Worm (Caenorhabditis elegans) whole organism, L4 larva: Measurements from ENCODE around the gene F32D8.8.

ENCODE experiments used
- F44E2.7 ChIP-seq: fragments of 200-800 bp; sonication (Bioruptor generic); IDR thresholded peaks from 2 replicates; pipeline ENCODE4 v2.1.2; 2022; ENCODE audit warnings: missing genetic modification characterization, missing compliant biosample characterization
- T20F7.1 ChIP-seq: fragments of 200-800 bp; sonication (Bioruptor generic); optimal IDR thresholded peaks from 2 replicates; lab custom pipeline; 2018; ENCODE audit warnings: mild to moderate bottlenecking, missing genetic modification characterization, missing compliant biosample characterization
- T26A8.4 ChIP-seq: fragments of 200-800 bp; sonication (Bioruptor generic); IDR thresholded peaks from 2 replicates; pipeline ENCODE4 v1.3.6; 2022; ENCODE audit warnings: missing genetic modification characterization, missing compliant biosample characterization
- Y105C5A.15 ChIP-seq: fragments of 200-800 bp; sonication (Bioruptor generic); IDR thresholded peaks from 2 replicates; pipeline ENCODE4 v1.3.6; 2022; ENCODE audit warnings: missing genetic modification characterization, missing compliant biosample characterization
- aha-1 ChIP-seq: fragments of 150-350 bp; peaks from one replicate; lab custom pipeline; 2014; ENCODE audit warnings: missing biosample characterization, missing genetic modification characterization
- aly-2 ChIP-seq: sonication (generic microtip); optimal IDR thresholded peaks from 2 replicates; lab custom pipeline; 2018; ENCODE audit warnings: missing biosample characterization, missing genetic modification characterization
- ama-1 ChIP-seq: fragments of 150-350 bp; optimal IDR thresholded peaks from 2 replicates; lab custom pipeline; 2014; ENCODE audit warnings: inconsistent platforms, mixed read lengths
- ceh-20 ChIP-seq: fragments of 200-800 bp; sonication (Bioruptor generic); IDR thresholded peaks from 2 replicates; pipeline ENCODE4 v1.3.6; 2022; ENCODE audit warnings: missing genetic modification reagents, missing genetic modification characterization, missing compliant biosample characterization
- ceh-28 ChIP-seq: fragments of 150-350 bp; optimal IDR thresholded peaks from 2 replicates; lab custom pipeline; 2014; ENCODE audit warnings: missing biosample characterization, missing genetic modification reagents, missing genetic modification characterization
- ceh-82 ChIP-seq: sonication (generic microtip); optimal IDR thresholded peaks from 2 replicates; lab custom pipeline; 2017; ENCODE audit warnings: missing biosample characterization, missing genetic modification characterization
- ces-1 ChIP-seq: fragments of 150-350 bp; sonication (generic microtip); optimal IDR thresholded peaks from 4 replicates; lab custom pipeline; 2014; ENCODE audit warnings: missing biosample characterization, missing genetic modification reagents, missing genetic modification characterization
- ctbp-1 ChIP-seq: fragments of 200-800 bp; sonication (Bioruptor generic); IDR thresholded peaks from 2 replicates; pipeline ENCODE4 v1.3.6; 2022; ENCODE audit warnings: missing genetic modification reagents, missing genetic modification characterization, missing compliant biosample characterization
- daf-12 ChIP-seq: fragments of 150-350 bp; optimal IDR thresholded peaks from 2 replicates; lab custom pipeline; 2014; ENCODE audit warnings: missing biosample characterization, missing genetic modification reagents, missing genetic modification characterization
- daf-16 ChIP-seq, 3 experiments: sonication (generic microtip); optimal IDR thresholded peaks; 2 replicates each; lab custom pipeline; 2016 to 2017; ENCODE audit warnings: missing genetic modification characterization in 3 of 3, missing genetic modification reagents in 3 of 3, mild to moderate bottlenecking in 2 of 3, missing compliant biosample characterization in 2 of 3, missing biosample characterization in 1 of 3, moderate library complexity in 1 of 3
- daf-19 ChIP-seq: fragments of 200-800 bp; sonication (Bioruptor generic); conservative IDR thresholded peaks from 2 replicates; pipeline ENCODE4 v1.3.6; 2022; ENCODE audit warnings: missing genetic modification characterization, missing compliant biosample characterization
- dmd-6 ChIP-seq: fragments of 200-800 bp; sonication (Bioruptor generic); IDR thresholded peaks from 2 replicates; pipeline ENCODE4 v1.3.6; 2022; ENCODE audit warnings: missing genetic modification reagents, missing genetic modification characterization, missing compliant biosample characterization
- dmd-8 ChIP-seq: fragments of 200-800 bp; sonication (Bioruptor generic); IDR thresholded peaks from 2 replicates; pipeline ENCODE4 v1.3.6; 2022; ENCODE audit warnings: missing genetic modification characterization, missing compliant biosample characterization
- dmd-9 ChIP-seq: fragments of 200-800 bp; sonication (Bioruptor generic); IDR thresholded peaks from 2 replicates; pipeline ENCODE4 v1.3.6; 2022; ENCODE audit warnings: missing genetic modification reagents, missing genetic modification characterization, missing compliant biosample characterization
- dve-1 ChIP-seq: sonication (generic microtip); optimal IDR thresholded peaks from 2 replicates; lab custom pipeline; 2017; ENCODE audit warnings: antibody characterized with exemption, mild to moderate bottlenecking, missing genetic modification characterization, missing compliant biosample characterization; ENCODE audit not compliant: insufficient read depth
- fkh-10 ChIP-seq: fragments of 150-350 bp; optimal IDR thresholded peaks from 2 replicates; lab custom pipeline; 2014; ENCODE audit warnings: missing biosample characterization, missing genetic modification reagents, missing genetic modification characterization
- gei-8 ChIP-seq: fragments of 200-800 bp; sonication (Bioruptor generic); optimal IDR thresholded peaks from 2 replicates; lab custom pipeline; 2018; ENCODE audit warnings: mild to moderate bottlenecking, missing genetic modification characterization, missing compliant biosample characterization
- hif-1 ChIP-seq, 2 experiments: sonication (generic microtip); optimal IDR thresholded peaks; 2 replicates each; lab custom pipeline; 2016 to 2017; ENCODE audit warnings: missing compliant biosample characterization in 2 of 2, missing genetic modification characterization in 2 of 2, missing genetic modification reagents in 2 of 2, missing genotype in 2 of 2, mild to moderate bottlenecking in 1 of 2
- hlh-11 ChIP-seq: fragments of 200-800 bp; sonication (Bioruptor generic); optimal IDR thresholded peaks from 2 replicates; lab custom pipeline; 2018; ENCODE audit warnings: mild to moderate bottlenecking, missing genetic modification characterization, missing compliant biosample characterization
- hlh-30 ChIP-seq: sonication (generic microtip); optimal IDR thresholded peaks from 2 replicates; lab custom pipeline; 2017; ENCODE audit warnings: antibody characterized with exemption, mild to moderate bottlenecking, missing genetic modification characterization, missing compliant biosample characterization; ENCODE audit not compliant: insufficient read depth
- lin-38 ChIP-seq: fragments of 200-800 bp; sonication (Bioruptor generic); IDR thresholded peaks from 2 replicates; pipeline ENCODE4 v1.3.6; 2022; ENCODE audit warnings: missing genetic modification reagents, missing genetic modification characterization, missing compliant biosample characterization
- lin-39 ChIP-seq: fragments of 150-350 bp; optimal IDR thresholded peaks from 2 replicates; lab custom pipeline; 2014; ENCODE audit warnings: missing biosample characterization, missing genetic modification reagents, missing genetic modification characterization
- lsy-2 ChIP-seq, 2 experiments: fragments of 150-350 bp in 1 of 2; sonication (generic microtip) in 1 of 2; optimal IDR thresholded peaks; 2 replicates each; lab custom pipeline; 2014 to 2017; ENCODE audit warnings: missing biosample characterization in 2 of 2, missing genetic modification characterization in 2 of 2
- madf-5 ChIP-seq, 2 experiments: fragments of 200-800 bp; sonication (Bioruptor generic); IDR thresholded peaks; 2 replicates each; pipeline ENCODE4 v1.3.6; 2022; ENCODE audit warnings: missing compliant biosample characterization in 2 of 2, missing genetic modification characterization in 2 of 2
- mdl-1 ChIP-seq, 2 experiments: fragments of 150-350 bp in 1 of 2; sonication (generic microtip) in 1 of 2; optimal IDR thresholded peaks; 2 replicates each; lab custom pipeline; 2014 to 2017; ENCODE audit warnings: missing biosample characterization in 2 of 2, missing genetic modification characterization in 2 of 2
- mdt-29 ChIP-seq: fragments of 200-800 bp; sonication (Bioruptor generic); IDR thresholded peaks from 2 replicates; pipeline ENCODE4 v1.3.6; 2022; ENCODE audit warnings: missing genetic modification reagents, missing genetic modification characterization, missing compliant biosample characterization
- mep-1 ChIP-seq: fragments of 150-350 bp; sonication (generic microtip); optimal IDR thresholded peaks from 3 replicates; lab custom pipeline; 2014; ENCODE audit warnings: missing biosample characterization, missing genetic modification characterization
- nhr-10 ChIP-seq: fragments of 150-350 bp; optimal IDR thresholded peaks from 2 replicates; lab custom pipeline; 2014; ENCODE audit warnings: missing biosample characterization, missing genetic modification characterization
- nhr-11 ChIP-seq: fragments of 150-350 bp; optimal IDR thresholded peaks from 2 replicates; lab custom pipeline; 2014; ENCODE audit warnings: missing biosample characterization, missing genetic modification characterization
- nhr-28 ChIP-seq: fragments of 150-350 bp; optimal IDR thresholded peaks from 2 replicates; lab custom pipeline; 2014; ENCODE audit warnings: missing biosample characterization, missing genetic modification characterization
- nhr-42 ChIP-seq: fragments of 200-800 bp; sonication (Bioruptor generic); IDR thresholded peaks from 2 replicates; pipeline ENCODE4 v1.3.6; 2022; ENCODE audit warnings: missing genetic modification characterization, missing compliant biosample characterization
- nhr-6 ChIP-seq: fragments of 150-350 bp; optimal IDR thresholded peaks from 2 replicates; lab custom pipeline; 2014; ENCODE audit warnings: missing biosample characterization, missing genetic modification characterization
- nhr-77 ChIP-seq: fragments of 150-350 bp; optimal IDR thresholded peaks from 2 replicates; lab custom pipeline; 2014; ENCODE audit warnings: missing biosample characterization, missing genetic modification characterization
- php-3 ChIP-seq: fragments of 200-800 bp; sonication (Bioruptor generic); IDR thresholded peaks from 2 replicates; pipeline ENCODE4 v1.3.6; 2022; ENCODE audit warnings: missing genetic modification reagents, missing genetic modification characterization, missing compliant biosample characterization
- pqm-1 ChIP-seq: sonication (generic microtip); optimal IDR thresholded peaks from 2 replicates; lab custom pipeline; 2017; ENCODE audit warnings: missing biosample characterization, missing genetic modification characterization
- snpc-4 ChIP-seq: fragments of 150-350 bp; optimal IDR thresholded peaks from 2 replicates; lab custom pipeline; 2014; ENCODE audit warnings: missing biosample characterization, missing genetic modification characterization
- tra-1 ChIP-seq: fragments of 200-800 bp; sonication (Bioruptor generic); IDR thresholded peaks from 2 replicates; pipeline ENCODE4 v1.3.6; 2022; ENCODE audit warnings: missing genetic modification reagents, missing genetic modification characterization, missing compliant biosample characterization
- unc-62 ChIP-seq, 3 experiments: fragments of 150-350 bp in 1 of 3; sonication (generic microtip); optimal IDR thresholded peaks in 2 of 3; peaks in 1 of 3; 1 replicate in 1 of 3; 2 replicates in 2 of 3; lab custom pipeline; 2014 to 2017; ENCODE audit warnings: missing biosample characterization in 3 of 3, missing genetic modification characterization in 3 of 3, missing genetic modification reagents in 3 of 3, missing genotype in 1 of 3
- ztf-7 ChIP-seq: fragments of 150-350 bp; optimal IDR thresholded peaks from 2 replicates; lab custom pipeline; 2014; ENCODE audit warnings: missing biosample characterization, missing genetic modification characterization

Gene F32D8.8

ce11 chrV:10938739-10939138 is 36.2 kb upstream of the F32D8.8 start, which contains the start of gene F17C11.11 (continued):
- no peak for TF ChIP-seq php-3 (GFP tag; lab: Robert Waterston, UW)
- TF ChIP-seq aly-2 (tag; lab: Kevin White, UChicago): no peak
- peak; percentile 75 for TF ChIP-seq hlh-30 (tag; lab: Kevin White, UChicago)
- no peak for TF ChIP-seq mep-1 (tag; lab: Kevin White, UChicago)
- no peak for TF ChIP-seq dmd-8
- TF ChIP-seq mdl-1 (tag; optimal IDR thresholded peaks at IDR 0.05; lab: Kevin White, UChicago): peak in 1 of 2 experiments; percentile 44
- TF ChIP-seq tra-1 (GFP tag; lab: Robert Waterston, UW): 0 out of 2 replicates have a peak, but pooled peaks have one; percentile 9
- no peak for TF ChIP-seq ama-1
- peak; percentile 77 for TF ChIP-seq dmd-6 (GFP tag; lab: Robert Waterston, UW)
- TF ChIP-seq ceh-28: no peak
- TF ChIP-seq dmd-9: no peak
- TF ChIP-seq snpc-4 (tag; lab: Kevin White, UChicago): no peak

- TF ChIP-seq ces-1 (peak; percentile 70), dmd-6 (GFP tag; lab: Robert Waterston, UW) (peak; percentile 65), php-3 (GFP tag; lab: Robert Waterston, UW) (no peak), ztf-7 (tag; lab: Kevin White, UChicago) (peak; percentile 93), aha-1 (tag; lab: Kevin White, UChicago) (peak; percentile 30), daf-16 (GFP tag; optimal IDR thresholded peaks at IDR 0.05; lab: Kevin White, UChicago) (no peak), daf-16 (tag; optimal IDR thresholded peaks at IDR 0.05; lab: Kevin White, UChicago) (peak; percentile 22), lsy-2 (tag; optimal IDR thresholded peaks at IDR 0.05; lab: Kevin White, UChicago) (peak in 1 of 2 experiments; percentile 76), dve-1 (tag; lab: Kevin White, UChicago) (peak; percentile 37), nhr-28 (tag; lab: Kevin White, UChicago) (peak; percentile 48), nhr-42 (GFP tag; lab: Robert Waterston, UW) (0 out of 2 replicates have a peak, but pooled peaks have one; percentile 16), ceh-20 (GFP tag; lab: Robert Waterston, UW) (peak; percentile 23; the same call in 1 of the 2 replicates), nhr-6 (tag; lab: Kevin White, UChicago) (no peak), madf-5 (GFP tag; IDR thresholded peaks at IDR 0.05; lab: Robert Waterston, UW) (no peak), mdl-1 (tag; optimal IDR thresholded peaks at IDR 0.05; lab: Kevin White, UChicago) (peak in 1 of 2 experiments; percentile 29), unc-62 (GFP tag; optimal IDR thresholded peaks at IDR 0.05 in 1 of 2; lab: Kevin White, UChicago) (peak in 1 of 2 experiments; percentile 66), unc-62 (tag; optimal IDR thresholded peaks at IDR 0.05; lab: Kevin White, UChicago) (no peak), nhr-11 (tag; lab: Kevin White, UChicago) (peak; percentile 22), hif-1 (tag; optimal IDR thresholded peaks at IDR 0.05; lab: Kevin White, UChicago) (peak in 1 of 2 experiments; percentile 43), hlh-30 (tag; lab: Kevin White, UChicago) (peak; percentile 85), lin-38 (GFP tag; lab: Robert Waterston, UW) (0 out of 2 replicates have a peak, but pooled peaks have one; percentile 23), daf-12 (no peak), T26A8.4 (GFP tag; lab: Robert Waterston, UW) (peak; percentile 32; the same call in 1 of the 2 replicates), ceh-82 (tag; lab: Kevin White, UChicago) (no peak), Y105C5A.15 (GFP tag; lab: Robert Waterston, UW) (no peak), mep-1 (tag; lab: Kevin White, UChicago) (peak; percentile 70), gei-8 (GFP tag; lab: Kevin White, UChicago) (peak; percentile 43), mdt-29 (GFP tag; lab: Robert Waterston, UW) (peak; percentile 31; the same call in 1 of the 2 replicates), fkh-10 (peak; percentile 95), hlh-11 (tag; lab: Kevin White, UChicago) (peak; percentile 23)
These were observed 34.7 kb upstream of the F32D8.8 start for ce11 chrV:10937294-10937693.

- TF ChIP-seq nhr-28 (tag; lab: Kevin White, UChicago) (peak; percentile 84), lin-39 (tag; lab: Kevin White, UChicago) (no peak), php-3 (GFP tag; lab: Robert Waterston, UW) (peak; percentile 89), daf-16 (GFP tag; optimal IDR thresholded peaks at IDR 0.05; lab: Kevin White, UChicago) (no peak), daf-16 (tag; optimal IDR thresholded peaks at IDR 0.05; lab: Kevin White, UChicago) (peak; percentile 52), nhr-10 (tag; lab: Kevin White, UChicago) (peak; percentile 3), hlh-11 (tag; lab: Kevin White, UChicago) (peak; percentile 42), nhr-77 (tag; lab: Kevin White, UChicago) (peak; percentile 8), F44E2.7 (GFP tag; lab: Robert Waterston, UW) (no peak), T20F7.1 (GFP tag; lab: Kevin White, UChicago) (no peak), ctbp-1 (GFP tag; lab: Robert Waterston, UW) (no peak), dmd-6 (GFP tag; lab: Robert Waterston, UW) (peak; percentile 59), daf-19 (GFP tag; lab: Robert Waterston, UW) (no peak), dve-1 (tag; lab: Kevin White, UChicago) (peak; percentile 74), pqm-1 (tag; lab: Kevin White, UChicago) (peak; percentile 89)
These were observed 34.1 kb upstream of the F32D8.8 start, which contains the start of gene F17C11.12 for ce11 chrV:10936681-10937080. F17C11.12 (minus strand) TSS chrV:10936920.
